Worm (Caenorhabditis elegans) whole organism, young adult: ENCODE measurements around the gene fbxa-65.

Source experiments
- let-526 ChIP-seq: fragments of 200-800 bp; sonication (Bioruptor generic); IDR thresholded peaks from 2 replicates; pipeline ENCODE4 v1.3.6; 2022; ENCODE audit warnings: missing genetic modification reagents, missing genetic modification characterization, missing compliant biosample characterization
- unc-62 ChIP-seq: fragments of 150-350 bp; optimal IDR thresholded peaks from 2 replicates; lab custom pipeline; 2014; ENCODE audit warnings: missing biosample characterization, missing genetic modification reagents, missing genetic modification characterization

- TF ChIP-seq let-526 (0 out of 2 replicates have a peak, but pooled peaks have one; percentile 22), unc-62 (no peak)
These were observed 46.8 kb downstream of the fbxa-65 start for ce11 chrV:3299437-3299836.
